Fruit fly (Drosophila melanogaster): ENCODE measurements around the gene CG12321.

CG12321 gene

DNA sequence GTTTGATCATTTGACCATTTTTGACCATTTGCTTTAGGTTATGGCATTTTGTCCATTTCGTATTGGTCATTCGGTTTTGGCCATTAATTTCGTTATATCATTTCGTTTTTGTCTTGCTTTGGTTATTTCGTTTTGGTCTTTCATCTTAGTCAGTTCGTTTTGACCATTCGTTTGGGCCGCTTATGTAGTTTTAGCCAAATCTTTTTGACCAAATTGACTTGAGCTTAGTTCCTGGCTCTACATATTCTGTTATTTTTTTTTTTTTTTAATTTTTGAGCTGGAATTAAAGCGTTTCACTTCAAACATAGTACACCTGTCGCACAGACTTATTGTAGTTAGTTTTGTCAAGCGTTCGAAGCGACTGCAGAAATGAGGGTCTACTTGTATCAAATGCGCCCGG lies 30.1 kb downstream of the CG12321 start, which contains the start of gene CG14315:
TSS of gene CG14315 (plus strand) at position 301 of the 400 bp plus-strand sequence.
- no peak for TF ChIP-seq CG14711 (tag; optimal IDR thresholded peaks at IDR 0.05)
- TF ChIP-seq Hr96 (GFP tag; optimal IDR thresholded peaks at IDR 0.05), result no peak
- no peak for TF ChIP-seq CG11617 (GFP tag; optimal IDR thresholded peaks at IDR 0.05)
- no peak for TF ChIP-seq tj (GFP tag; optimal IDR thresholded peaks at IDR 0.05)
- TF ChIP-seq CG33017 (tag; optimal IDR thresholded peaks at IDR 0.05), result no peak
- no peak for TF ChIP-seq kay (GFP tag; ENCODE audit: borderline replicate concordance)
- TF ChIP-seq CG1620 (GFP tag; optimal IDR thresholded peaks at IDR 0.05), result no peak
- no peak for TF ChIP-seq cnc (optimal IDR thresholded peaks at IDR 0.05)
- TF ChIP-seq CG7101 (tag; optimal IDR thresholded peaks at IDR 0.05), result no peak
- TF ChIP-seq toe (GFP tag; optimal IDR thresholded peaks at IDR 0.05), result no peak
- no peak for TF ChIP-seq pad (GFP tag; optimal IDR thresholded peaks at IDR 0.05)
- no peak for TF ChIP-seq Crg-1 (GFP tag; optimal IDR thresholded peaks at IDR 0.05)
- TF ChIP-seq ovo (GFP tag; optimal IDR thresholded peaks at IDR 0.05), result no peak
- TF ChIP-seq cic (GFP tag; optimal IDR thresholded peaks at IDR 0.05), result no peak
- no peak for TF ChIP-seq Clk (GFP tag; optimal IDR thresholded peaks at IDR 0.05)
- TF ChIP-seq CG12768 (GFP tag; optimal IDR thresholded peaks at IDR 0.05), result no peak
- TF ChIP-seq Mnt (GFP tag; optimal IDR thresholded peaks at IDR 0.05), result no peak
- no peak for TF ChIP-seq CG5204 (GFP tag; optimal IDR thresholded peaks at IDR 0.05)
- no peak for TF ChIP-seq CG7045 (GFP tag; optimal IDR thresholded peaks at IDR 0.05)
- TF ChIP-seq bab1 (GFP tag; optimal IDR thresholded peaks at IDR 0.05), result no peak

DNA sequence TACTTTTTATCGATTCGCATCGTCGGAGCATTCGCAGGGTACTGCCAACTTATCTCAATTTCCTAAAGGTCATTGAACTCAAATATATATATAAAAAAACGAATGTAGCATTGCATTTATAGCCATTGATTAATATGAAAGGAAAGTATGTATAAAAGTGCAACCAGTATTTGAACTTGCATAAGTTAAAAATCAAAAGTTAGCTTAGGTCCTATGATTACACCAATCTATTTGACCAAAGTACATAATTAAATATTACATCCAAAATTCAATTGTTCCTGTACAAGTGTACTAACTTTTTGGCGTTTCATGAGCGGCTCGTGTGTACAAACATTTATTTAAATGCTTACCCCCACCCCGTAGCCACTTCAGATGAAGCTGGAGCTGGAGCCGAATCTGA lies 31.0 kb downstream of the CG12321 start:
- TF ChIP-seq Crg-1 (GFP tag; optimal IDR thresholded peaks at IDR 0.05) (no peak), CG5204 (GFP tag; optimal IDR thresholded peaks at IDR 0.05) (no peak), CG1620 (GFP tag; optimal IDR thresholded peaks at IDR 0.05) (no peak), Mnt (GFP tag; optimal IDR thresholded peaks at IDR 0.05) (no peak), ovo (GFP tag; optimal IDR thresholded peaks at IDR 0.05) (no peak), pad (GFP tag; optimal IDR thresholded peaks at IDR 0.05) (no peak), cnc (optimal IDR thresholded peaks at IDR 0.05) (no peak), CG33017 (tag; optimal IDR thresholded peaks at IDR 0.05) (no peak), Clk (GFP tag; optimal IDR thresholded peaks at IDR 0.05) (no peak), CG7101 (tag; optimal IDR thresholded peaks at IDR 0.05) (no peak), tj (GFP tag; optimal IDR thresholded peaks at IDR 0.05) (no peak), CG11617 (GFP tag; optimal IDR thresholded peaks at IDR 0.05) (no peak), CG7045 (GFP tag; optimal IDR thresholded peaks at IDR 0.05) (no peak), Hr96 (GFP tag; optimal IDR thresholded peaks at IDR 0.05) (no peak), CG12768 (GFP tag; optimal IDR thresholded peaks at IDR 0.05) (no peak), toe (GFP tag; optimal IDR thresholded peaks at IDR 0.05) (no peak), cic (GFP tag; optimal IDR thresholded peaks at IDR 0.05) (no peak), CG14711 (tag; optimal IDR thresholded peaks at IDR 0.05) (no peak), bab1 (GFP tag; optimal IDR thresholded peaks at IDR 0.05) (no peak)

DNA sequence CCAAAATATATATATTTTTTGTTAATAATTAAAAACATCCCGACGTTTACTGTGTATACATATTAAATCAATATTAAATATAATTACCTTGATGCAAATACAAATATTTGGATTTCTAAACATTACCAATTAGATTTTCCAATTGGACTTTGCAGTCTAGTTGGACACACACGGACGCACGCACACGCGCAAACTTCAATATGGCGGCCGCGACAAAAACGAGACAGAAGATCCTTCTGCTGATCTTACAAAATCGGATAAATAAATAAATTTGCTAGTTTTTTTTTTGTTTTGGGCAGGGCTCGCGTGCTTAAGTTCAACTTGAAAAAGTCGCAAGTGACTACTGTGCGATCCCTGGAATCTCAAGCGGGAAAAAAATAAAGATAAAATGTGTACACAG lies 31.9 kb downstream of the CG12321 start:
- TF ChIP-seq CG14711 (tag; optimal IDR thresholded peaks at IDR 0.05), result no peak
- TF ChIP-seq Clk (GFP tag; optimal IDR thresholded peaks at IDR 0.05), result no peak
- TF ChIP-seq kay (GFP tag; ENCODE audit: borderline replicate concordance), result no peak
- no peak for TF ChIP-seq Crg-1 (GFP tag; optimal IDR thresholded peaks at IDR 0.05)
- TF ChIP-seq toe (GFP tag; optimal IDR thresholded peaks at IDR 0.05), result no peak
- TF ChIP-seq cnc (optimal IDR thresholded peaks at IDR 0.05), result no peak
- no peak for TF ChIP-seq pad (GFP tag; optimal IDR thresholded peaks at IDR 0.05)
- no peak for TF ChIP-seq CG33017 (tag; optimal IDR thresholded peaks at IDR 0.05)
- no peak for TF ChIP-seq CG12768 (GFP tag; optimal IDR thresholded peaks at IDR 0.05)
- TF ChIP-seq CG7045 (GFP tag; optimal IDR thresholded peaks at IDR 0.05), result no peak
- no peak for TF ChIP-seq cic (GFP tag; optimal IDR thresholded peaks at IDR 0.05)

DNA sequence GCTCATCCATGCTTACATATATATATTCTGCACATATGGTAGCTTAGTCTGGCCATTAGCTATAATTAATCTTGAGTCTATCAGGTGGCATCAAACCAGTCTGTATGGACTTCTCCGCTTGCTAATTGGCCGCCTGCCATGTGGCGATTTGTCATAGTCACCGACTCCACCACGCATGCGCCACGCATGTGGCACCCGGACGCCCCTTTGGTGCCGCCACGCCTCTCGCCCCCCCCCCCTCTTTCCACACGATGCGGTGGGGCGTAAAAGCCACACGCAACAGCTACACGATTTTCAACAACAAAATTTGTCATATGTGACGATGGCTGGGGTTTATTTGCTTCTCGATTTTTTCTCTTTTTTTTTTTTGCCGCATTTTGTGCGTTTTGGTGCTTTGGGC lies 34.8 kb downstream of the CG12321 start:
- TF ChIP-seq CG12768 (GFP tag; optimal IDR thresholded peaks at IDR 0.05) (no peak), cic (GFP tag; optimal IDR thresholded peaks at IDR 0.05) (no peak), Hr96 (GFP tag; optimal IDR thresholded peaks at IDR 0.05) (no peak), CG7045 (GFP tag; optimal IDR thresholded peaks at IDR 0.05) (no peak), kay (GFP tag; ENCODE audit: borderline replicate concordance) (no peak), CG14711 (tag; optimal IDR thresholded peaks at IDR 0.05) (no peak), CG11617 (GFP tag; optimal IDR thresholded peaks at IDR 0.05) (no peak), CG7101 (tag; optimal IDR thresholded peaks at IDR 0.05) (no peak), CG5204 (GFP tag; optimal IDR thresholded peaks at IDR 0.05) (no peak), CG33017 (tag; optimal IDR thresholded peaks at IDR 0.05) (no peak), bab1 (GFP tag; optimal IDR thresholded peaks at IDR 0.05) (no peak), ovo (GFP tag; optimal IDR thresholded peaks at IDR 0.05) (no peak), toe (GFP tag; optimal IDR thresholded peaks at IDR 0.05) (no peak), Mnt (GFP tag; optimal IDR thresholded peaks at IDR 0.05) (no peak), pad (GFP tag; optimal IDR thresholded peaks at IDR 0.05) (no peak), CG1620 (GFP tag; optimal IDR thresholded peaks at IDR 0.05) (no peak), tj (GFP tag; optimal IDR thresholded peaks at IDR 0.05) (no peak), Crg-1 (GFP tag; optimal IDR thresholded peaks at IDR 0.05) (no peak), cnc (optimal IDR thresholded peaks at IDR 0.05) (no peak)

DNA sequence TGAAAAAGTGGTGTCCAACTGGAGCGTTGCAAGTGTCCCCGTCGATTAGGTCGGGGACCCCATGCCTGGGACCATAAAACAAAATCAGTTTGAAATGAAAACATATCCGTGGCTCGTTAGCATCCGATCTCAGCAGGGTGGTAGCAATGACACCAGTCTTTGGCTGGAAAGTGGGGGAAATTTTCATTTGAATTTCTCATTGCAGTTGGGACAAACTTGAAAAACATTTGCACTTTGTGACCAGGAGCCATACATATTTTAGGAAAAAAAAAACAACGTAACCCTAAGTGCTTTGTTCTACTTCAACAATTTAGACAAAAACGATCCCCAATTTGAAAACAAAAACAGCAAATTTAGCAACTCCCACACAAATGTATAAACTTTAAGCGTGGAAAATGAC lies 36.7 kb downstream of the CG12321 start, which contains the start of gene CG14316:
TSS of gene CG14316 (plus strand) at position 301 of the 400 bp plus-strand sequence.
- TF ChIP-seq toe (GFP tag; optimal IDR thresholded peaks at IDR 0.05), result no peak
- TF ChIP-seq CG11617 (GFP tag; optimal IDR thresholded peaks at IDR 0.05), result no peak
- no peak for TF ChIP-seq kay (GFP tag; ENCODE audit: borderline replicate concordance)
- no peak for TF ChIP-seq CG7101 (tag; optimal IDR thresholded peaks at IDR 0.05)
- TF ChIP-seq ovo (GFP tag; optimal IDR thresholded peaks at IDR 0.05), result no peak
- TF ChIP-seq cnc (optimal IDR thresholded peaks at IDR 0.05), result no peak
- TF ChIP-seq Mnt (GFP tag; optimal IDR thresholded peaks at IDR 0.05), result no peak
- TF ChIP-seq tj (GFP tag; optimal IDR thresholded peaks at IDR 0.05), result no peak
- TF ChIP-seq Crg-1 (GFP tag; optimal IDR thresholded peaks at IDR 0.05), result no peak
- TF ChIP-seq Hr96 (GFP tag; optimal IDR thresholded peaks at IDR 0.05), result no peak
- TF ChIP-seq bab1 (GFP tag; optimal IDR thresholded peaks at IDR 0.05), result no peak
- TF ChIP-seq CG7045 (GFP tag; optimal IDR thresholded peaks at IDR 0.05), result no peak
- TF ChIP-seq cic (GFP tag; optimal IDR thresholded peaks at IDR 0.05), result no peak
- no peak for TF ChIP-seq CG12768 (GFP tag; optimal IDR thresholded peaks at IDR 0.05)
- no peak for TF ChIP-seq CG1620 (GFP tag; optimal IDR thresholded peaks at IDR 0.05)
- TF ChIP-seq CG14711 (tag; optimal IDR thresholded peaks at IDR 0.05), result no peak
- TF ChIP-seq pad (GFP tag; optimal IDR thresholded peaks at IDR 0.05), result no peak
- no peak for TF ChIP-seq CG5204 (GFP tag; optimal IDR thresholded peaks at IDR 0.05)
- TF ChIP-seq Clk (GFP tag; optimal IDR thresholded peaks at IDR 0.05), result no peak
- TF ChIP-seq CG33017 (tag; optimal IDR thresholded peaks at IDR 0.05), result no peak
